Fruit fly (Drosophila melanogaster) ovary, adult (tissue): ENCODE measurements around the gene CG13708.

Experiments used
- CG17801 ChIP-seq: fragments of 200-800 bp; optimal IDR thresholded peaks from 2 replicates; lab custom pipeline; 2019; ENCODE audit warnings: missing biosample characterization, mild to moderate bottlenecking, missing genetic modification characterization, moderate library complexity; ENCODE audit not compliant: partially characterized antibody

CG13708 gene

dm6 chr3L:4833491-4833890 is at the start of gene CG13708:
CG13708 (minus strand) TSS chr3L:4833591.
- TF ChIP-seq CG17801 = no peak

dm6 chr3L:4860969-4861368 is 27.6 kb upstream of the CG13708 start, which contains the start of gene Dnah3:
Dnah3 (plus strand) TSS chr3L:4861269.
- TF ChIP-seq CG17801 = no peak

DNA sequence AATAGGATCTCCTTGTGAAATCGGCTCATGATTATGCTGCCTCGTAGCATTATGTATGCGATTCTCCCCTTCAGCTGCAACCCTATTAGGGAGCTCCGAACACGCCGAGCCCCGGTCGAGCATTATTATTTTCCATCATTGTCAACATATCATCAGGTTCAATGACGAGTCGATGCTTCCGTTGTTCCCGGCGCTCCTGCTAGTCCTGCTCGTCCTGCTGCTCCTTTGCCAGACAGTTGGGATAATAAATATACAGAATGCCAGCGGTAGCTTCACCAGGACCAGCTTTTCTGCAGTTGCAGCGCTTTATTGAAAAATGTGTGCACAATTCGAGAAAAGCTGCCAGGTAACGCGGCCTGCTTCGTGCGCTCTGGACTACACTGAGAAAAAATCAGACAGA is 27.0 kb upstream of the CG13708 start, which contains the start of gene CG32235:
Gene CG32235 (minus strand): TSS at position 101 of the 400 bp plus-strand sequence.
- TF ChIP-seq CG17801 = no peak

DNA sequence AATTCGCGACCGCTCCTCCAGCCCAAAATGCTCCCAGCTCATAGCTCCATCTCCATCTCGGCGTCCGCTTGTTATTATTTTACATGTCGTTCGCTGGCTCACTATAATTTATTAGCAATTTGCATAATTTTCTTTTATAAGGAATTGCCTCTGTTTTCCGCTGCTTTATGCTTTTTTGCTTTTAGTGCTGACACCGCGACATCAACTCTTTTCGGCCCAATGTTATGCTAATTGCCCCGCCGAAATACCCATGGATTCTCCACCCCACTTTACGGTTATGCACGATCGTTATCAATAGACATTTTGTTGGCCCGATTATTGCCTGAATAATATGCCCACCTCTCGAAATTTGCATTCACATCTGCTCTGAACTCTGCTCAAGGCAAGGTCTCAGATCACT is 21.8 kb upstream of the CG13708 start:
- no peak for TF ChIP-seq CG17801

DNA sequence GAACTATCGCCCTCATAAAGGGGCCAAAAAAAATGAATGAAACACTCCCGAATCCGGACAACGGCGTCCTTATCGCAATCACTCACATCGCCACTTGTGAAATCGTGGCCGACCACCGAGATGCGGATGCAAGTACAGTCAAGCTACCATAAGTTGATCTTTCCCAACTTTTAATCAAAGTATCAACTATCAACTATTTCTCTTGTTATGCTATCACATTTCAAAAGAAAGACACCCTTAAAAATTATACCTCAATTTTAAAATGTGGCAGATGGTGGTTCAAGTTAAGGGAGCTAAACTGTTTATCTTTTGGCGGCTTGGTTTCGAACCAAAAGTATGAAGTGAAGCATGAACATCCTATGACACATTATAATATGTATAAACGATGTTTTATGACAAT is 20.8 kb upstream of the CG13708 start:
- TF ChIP-seq CG17801 = no peak

- TF ChIP-seq CG17801 = no peak
Observed at dm6 chr3L:4853070-4853469, 19.7 kb upstream of the CG13708 start.

DNA sequence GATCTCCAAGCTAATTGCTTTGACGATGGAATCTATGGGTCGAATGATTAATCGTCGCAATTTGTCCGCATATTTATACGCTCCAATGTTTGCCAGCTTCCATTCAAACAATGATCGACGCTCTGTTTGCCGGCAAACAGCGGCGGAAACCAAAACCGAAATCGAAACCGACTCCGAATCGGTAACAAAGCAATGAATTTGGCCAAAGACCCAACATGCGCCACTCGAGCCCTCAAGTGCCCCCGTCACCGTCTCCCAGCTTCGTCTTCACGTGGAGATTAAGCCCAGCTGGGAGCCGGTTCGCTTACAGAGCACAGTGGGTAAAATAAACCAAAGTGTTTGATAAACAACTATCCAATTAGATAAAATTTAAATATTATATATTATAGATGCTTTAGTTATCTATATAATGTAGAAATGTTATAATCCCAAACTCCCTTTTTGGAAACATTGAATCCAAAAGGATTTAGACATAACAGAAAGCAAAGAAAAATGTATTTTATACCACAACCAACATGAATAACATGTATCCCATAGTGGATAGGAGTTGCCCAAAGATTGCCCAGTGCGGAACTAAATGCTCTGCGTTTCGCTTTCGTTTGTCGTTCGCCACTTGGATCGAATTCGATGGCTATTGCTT is 19.1 kb upstream of the CG13708 start, which contains the start of gene CG32237:
Gene CG32237 (minus strand): TSS at position 51 of the 640 bp plus-strand sequence.
- no peak for TF ChIP-seq CG17801

dm6 chr3L:4848066-4848465 is 14.7 kb upstream of the CG13708 start:
- TF ChIP-seq CG17801 = no peak

- TF ChIP-seq CG17801 = no peak
Observed at dm6 chr3L:4844792-4845191, 11.4 kb upstream of the CG13708 start.

DNA sequence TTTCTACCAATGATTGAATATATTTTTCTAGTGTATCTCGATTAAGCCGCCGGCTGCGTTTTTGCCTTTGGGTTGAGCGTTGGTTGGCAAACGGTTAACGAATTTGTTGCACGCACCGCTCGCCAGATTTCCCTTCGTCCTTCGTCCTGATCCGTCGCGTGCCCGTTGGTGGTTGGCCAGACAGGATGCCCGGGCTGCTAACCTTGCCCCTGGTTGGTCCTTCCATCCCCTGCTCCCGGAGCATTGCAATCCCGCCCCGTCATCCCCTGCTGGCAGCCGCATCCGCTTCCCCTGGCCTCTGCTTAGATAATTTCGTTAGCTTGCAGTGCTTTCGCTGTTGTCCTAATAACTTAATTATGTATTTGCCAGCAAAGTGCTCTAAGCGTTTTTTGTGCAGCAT is 10.0 kb upstream of the CG13708 start:
- no peak for TF ChIP-seq CG17801

DNA sequence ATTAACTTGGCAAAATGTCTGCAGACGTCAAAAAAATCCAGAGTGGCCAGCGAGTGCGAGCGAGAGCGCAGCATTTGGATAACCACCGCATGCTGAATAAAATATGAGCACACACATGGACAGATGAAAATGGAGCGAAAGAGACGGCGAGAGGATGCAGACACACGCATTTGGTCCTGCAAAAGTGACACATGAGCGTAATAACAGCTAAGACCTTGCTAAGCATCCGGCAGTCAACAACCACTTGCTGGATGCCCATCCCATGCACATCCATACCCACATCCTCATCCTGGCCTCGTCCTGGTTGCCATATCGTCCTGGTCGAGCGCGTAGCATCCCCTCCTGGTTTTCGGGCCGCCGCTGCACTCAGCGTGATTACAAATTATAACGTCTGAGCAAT is 9.3 kb upstream of the CG13708 start:
- no peak for TF ChIP-seq CG17801

DNA sequence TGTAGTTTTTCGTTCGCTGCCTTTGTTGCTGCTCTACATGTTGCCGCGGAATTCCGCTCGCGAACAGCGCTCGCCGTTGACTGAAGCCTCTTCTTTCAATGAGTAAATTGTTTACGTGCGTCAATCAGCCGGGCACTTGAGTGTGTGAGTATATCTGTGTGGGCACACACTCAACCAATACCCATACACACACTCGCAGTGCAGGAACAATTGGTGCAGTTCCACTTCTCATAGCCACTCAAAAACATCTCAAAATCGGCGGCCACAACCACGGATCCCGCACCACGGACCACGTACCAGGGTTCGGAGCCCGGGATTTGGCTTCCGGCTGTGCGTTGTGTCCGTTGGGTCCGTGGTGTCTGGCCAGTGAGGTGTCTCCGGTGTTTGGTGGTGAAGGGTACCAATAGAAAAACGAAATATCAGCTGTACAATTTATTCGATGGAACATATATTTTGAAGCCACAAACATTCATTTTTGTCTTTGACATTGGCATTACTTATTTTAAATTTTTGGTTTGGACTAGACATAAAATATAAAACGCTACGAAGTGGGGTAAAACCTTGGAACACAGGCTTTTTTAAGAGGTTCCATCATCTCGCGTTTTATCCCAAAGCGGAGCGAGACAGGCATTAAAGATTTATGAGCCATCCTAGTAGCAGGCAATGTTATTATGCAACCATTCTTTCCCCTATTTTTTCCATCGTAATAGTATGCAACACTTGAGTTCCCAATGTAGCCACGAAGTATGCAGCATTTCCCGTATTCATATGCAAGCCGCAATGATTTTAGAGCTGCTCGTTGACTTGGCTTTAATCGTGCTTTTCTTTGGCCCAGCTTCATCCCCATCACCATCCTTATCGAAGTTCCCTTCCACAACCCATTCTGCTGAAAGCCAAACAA is 6.9 kb upstream of the CG13708 start, which contains the start of gene CG13707:
Gene CG13707 (minus strand): TSS at position 70 of the 901 bp plus-strand sequence.
- TF ChIP-seq CG17801 = no peak

DNA sequence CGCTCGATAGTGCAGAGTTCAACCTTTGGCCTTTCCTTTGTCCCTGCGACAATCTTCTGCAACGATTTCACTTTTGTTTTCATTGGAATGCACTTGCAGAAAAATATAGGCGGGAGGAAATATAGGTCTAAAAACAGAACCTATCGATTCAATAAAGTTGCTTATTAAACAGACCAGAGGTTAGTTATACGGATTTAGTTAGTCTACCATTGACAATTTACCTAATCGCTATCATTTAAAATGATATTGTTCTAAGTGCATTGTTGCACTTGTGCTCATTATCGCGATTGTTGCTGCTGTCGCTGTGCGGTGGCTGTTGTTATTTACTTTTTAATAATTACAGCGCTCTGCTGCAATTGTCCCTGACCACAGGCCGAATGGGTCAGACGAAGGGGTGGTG is 3.0 kb upstream of the CG13708 start:
- no peak for TF ChIP-seq CG17801

DNA sequence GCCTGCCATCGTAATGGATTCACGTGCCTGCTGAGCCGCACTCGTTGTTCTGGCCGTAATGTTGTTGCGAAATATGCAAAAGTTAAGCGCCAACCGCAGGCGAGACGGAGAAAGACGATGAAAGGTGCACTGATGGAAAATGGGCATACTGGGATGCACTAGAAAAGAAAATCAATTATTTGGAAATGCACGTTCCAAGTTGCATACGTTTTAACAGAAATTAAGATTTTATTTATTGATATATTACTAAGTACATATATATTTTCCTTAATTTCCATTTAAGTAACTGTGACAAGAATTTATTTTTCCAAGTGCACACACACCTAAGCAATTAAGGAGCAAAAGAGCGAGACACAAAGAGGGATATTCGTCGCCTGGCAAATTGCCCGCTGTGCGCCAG is 1.6 kb upstream of the CG13708 start:
- TF ChIP-seq CG17801 = no peak

DNA sequence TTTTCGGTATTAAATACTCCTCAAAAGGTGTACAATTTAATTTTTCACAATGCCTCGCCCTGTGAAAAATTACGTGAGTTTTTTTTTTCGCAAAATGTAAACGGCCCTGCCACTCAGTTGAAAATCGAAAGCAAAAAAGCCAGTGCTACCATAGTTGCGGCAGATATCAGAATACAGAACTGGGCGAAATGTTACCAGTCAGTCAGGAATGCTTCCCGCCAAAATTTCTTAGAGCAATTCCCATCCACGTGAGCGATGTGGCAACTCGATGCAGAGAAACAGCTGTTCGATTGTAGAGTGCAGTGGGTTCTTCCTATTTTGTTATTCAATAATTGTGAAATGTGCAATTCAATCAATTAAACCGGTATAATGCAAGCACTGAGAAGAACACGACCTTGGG is 7.8 kb downstream of the CG13708 start, which contains the start of the genes Dhc64C and LeuRS-m:
Gene Dhc64C (minus strand): TSS at position 104 of the 400 bp plus-strand sequence.
Gene LeuRS-m (plus strand): TSS at position 270 of the 400 bp plus-strand sequence.
- peak; percentile 36 for TF ChIP-seq CG17801

DNA sequence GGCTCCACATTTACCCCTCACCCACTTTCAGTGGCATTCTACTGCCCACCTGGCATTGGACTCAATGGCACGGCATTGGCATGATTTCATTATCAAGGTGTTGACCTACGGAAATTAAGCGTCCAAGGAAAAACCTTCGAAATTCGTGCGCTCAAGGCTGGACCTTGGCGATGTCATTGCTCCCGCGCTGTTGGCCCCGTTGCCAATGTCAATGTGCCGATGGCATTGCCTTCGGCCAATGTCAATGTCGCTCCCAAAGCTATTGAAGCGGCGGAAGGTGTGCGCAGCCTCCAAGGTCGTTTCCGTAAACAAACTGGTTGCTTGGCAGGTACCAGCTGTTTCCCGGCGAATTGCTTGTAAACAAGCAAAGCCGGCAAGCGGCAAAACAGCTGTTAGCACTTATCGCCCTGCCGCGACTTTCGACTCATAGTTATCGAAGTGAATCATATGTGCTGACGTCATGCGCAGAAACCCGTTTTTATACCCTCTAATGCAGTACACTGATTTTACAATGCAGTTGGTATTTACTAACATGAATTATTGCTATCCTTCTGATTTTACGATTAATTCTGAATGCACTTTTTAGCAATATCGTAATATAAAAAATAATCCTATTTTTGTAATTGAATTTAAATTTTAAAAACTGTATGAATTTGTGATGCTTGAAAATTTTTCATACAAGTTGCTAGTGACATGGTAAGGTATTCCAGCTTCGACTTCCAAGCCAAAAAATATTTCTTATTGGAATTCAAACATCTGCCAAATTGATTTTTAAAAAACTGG is 8.8 kb downstream of the CG13708 start:
- peak; percentile 88 for TF ChIP-seq CG17801

- TF ChIP-seq CG17801 = no peak
Observed at dm6 chr3L:4814184-4814583, 19.2 kb downstream of the CG13708 start.
